Worm (Caenorhabditis elegans): ENCODE data around the gene ftt-2.

DNA sequence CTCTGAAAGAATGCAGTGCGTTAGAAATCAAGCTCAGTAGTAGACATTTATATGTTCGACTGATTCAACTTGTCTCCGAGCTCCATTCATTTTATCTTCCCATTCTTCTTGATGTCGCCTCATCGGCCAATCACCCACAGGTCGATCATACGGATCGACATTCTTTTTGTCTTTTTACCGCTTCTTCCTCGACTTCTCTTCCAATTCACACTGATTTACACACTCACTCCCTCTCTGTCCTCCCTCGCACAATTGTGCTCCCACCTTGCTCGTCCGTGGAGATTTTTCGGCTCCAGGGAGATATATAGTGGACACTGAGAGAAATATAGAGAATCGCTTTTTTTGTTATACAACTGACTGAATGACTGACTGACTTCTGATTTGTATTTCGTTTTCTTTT lies 31.1 kb downstream of the ftt-2 start:
- no peak for TF ChIP-seq ama-1 (optimal IDR thresholded peaks at IDR 0.05)
- no peak for TF ChIP-seq ztf-11 (tag; optimal IDR thresholded peaks at IDR 0.05)
